Fruit fly (Drosophila melanogaster) whole organism, embryonic: ENCODE data around the gene CG10470.

Experiments used
- BtbVII ChIP-seq: fragments of 200-800 bp; sonication (Bioruptor generic); optimal IDR thresholded peaks from 3 replicates; lab custom pipeline; 2017; ENCODE audit warnings: missing biosample characterization, mild to moderate bottlenecking, missing genetic modification characterization
- Bteb2 ChIP-seq: fragments of 200-800 bp; sonication (Bioruptor generic); optimal IDR thresholded peaks from 2 replicates; lab custom pipeline; 2016; ENCODE audit warnings: missing biosample characterization, missing genetic modification characterization
- CG10431 ChIP-seq: fragments of 200-800 bp; sonication (Bioruptor generic); optimal IDR thresholded peaks from 3 replicates; lab custom pipeline; 2018; ENCODE audit warnings: missing biosample characterization, mild to moderate bottlenecking, missing genetic modification characterization
- CG10543 ChIP-seq: fragments of 200-800 bp; sonication (Bioruptor generic); optimal IDR thresholded peaks from 3 replicates; lab custom pipeline; 2017; ENCODE audit warnings: missing biosample characterization, mild to moderate bottlenecking, missing genetic modification characterization, moderate library complexity
- CG12942 ChIP-seq: fragments of 200-800 bp; sonication (Bioruptor generic); optimal IDR thresholded peaks from 3 replicates; lab custom pipeline; 2016; ENCODE audit warnings: missing biosample characterization, missing genetic modification characterization
- CG14965 ChIP-seq: fragments of 200-800 bp; sonication (Bioruptor generic); optimal IDR thresholded peaks from 2 replicates; lab custom pipeline; 2016; ENCODE audit warnings: missing biosample characterization, missing genetic modification characterization, borderline replicate concordance
- CG15479 ChIP-seq: fragments of 200-800 bp; sonication (Bioruptor generic); optimal IDR thresholded peaks from 3 replicates; lab custom pipeline; 2019; ENCODE audit warnings: missing biosample characterization, mild to moderate bottlenecking, missing genetic modification characterization, moderate library complexity
- CG34224 ChIP-seq: fragments of 200-800 bp; sonication (Bioruptor generic); IDR thresholded peaks from 3 replicates; pipeline ENCODE4 v1.3.6; 2022; ENCODE audit warnings: missing biosample characterization, missing genetic modification characterization; ENCODE audit not compliant: partially characterized antibody
- CG34376 ChIP-seq: fragments of 200-800 bp; sonication (Bioruptor generic); optimal IDR thresholded peaks from 2 replicates; lab custom pipeline; 2018; ENCODE audit warnings: missing biosample characterization, mild to moderate bottlenecking, missing genetic modification characterization
- CG7271 ChIP-seq: fragments of 200-800 bp; sonication (Bioruptor generic); optimal IDR thresholded peaks from 2 replicates; lab custom pipeline; 2018; ENCODE audit warnings: missing biosample characterization, mild to moderate bottlenecking, missing genetic modification characterization, moderate library complexity
- CG8924 ChIP-seq: fragments of 200-800 bp; optimal IDR thresholded peaks from 3 replicates; lab custom pipeline; 2019; ENCODE audit warnings: missing biosample characterization, mild to moderate bottlenecking, missing genetic modification characterization, moderate library complexity
- Dll ChIP-seq: fragments of 200-800 bp; sonication (Bioruptor generic); IDR thresholded peaks from 4 replicates; pipeline ENCODE4 v1.3.6; 2022; ENCODE audit warnings: missing biosample characterization, missing genetic modification characterization; ENCODE audit not compliant: partially characterized antibody
- GATAe ChIP-seq: fragments of 200-800 bp; sonication (Bioruptor generic); conservative IDR thresholded peaks from 2 replicates; pipeline ENCODE4 v1.3.6; 2022; ENCODE audit warnings: missing biosample characterization, missing genetic modification characterization
- Lim3 ChIP-seq: fragments of 200-800 bp; sonication (Bioruptor generic); IDR thresholded peaks from 2 replicates; pipeline ENCODE4 v1.3.6; 2022; ENCODE audit warnings: missing biosample characterization, missing genetic modification characterization
- Med ChIP-seq: fragments of 200-800 bp; sonication (Bioruptor generic); peaks from one replicate; lab custom pipeline; 2016; ENCODE audit warnings: missing biosample characterization, missing genetic modification characterization, mild to moderate bottlenecking, inconsistent platforms, moderate library complexity
- NC2β ChIP-seq: fragments of 200-800 bp; sonication (Bioruptor generic); optimal IDR thresholded peaks from 2 replicates; lab custom pipeline; 2016; ENCODE audit warnings: missing biosample characterization, missing genetic modification characterization
- Nf-YC ChIP-seq: fragments of 200-800 bp; optimal IDR thresholded peaks from 3 replicates; lab custom pipeline; 2019; ENCODE audit warnings: missing biosample characterization, mild to moderate bottlenecking, missing genetic modification characterization, moderate library complexity
- caup ChIP-seq: fragments of 200-800 bp; sonication (Bioruptor generic); optimal IDR thresholded peaks from 3 replicates; lab custom pipeline; 2017; ENCODE audit warnings: missing biosample characterization, mild to moderate bottlenecking, missing genetic modification characterization, moderate library complexity; ENCODE audit not compliant: severe bottlenecking
- exex ChIP-seq: fragments of 200-800 bp; sonication (Bioruptor generic); optimal IDR thresholded peaks from 4 replicates; lab custom pipeline; 2018; ENCODE audit warnings: missing biosample characterization, mild to moderate bottlenecking, missing genetic modification characterization, moderate library complexity
- grn ChIP-seq: fragments of 200-800 bp; sonication (Bioruptor generic); optimal IDR thresholded peaks from 3 replicates; lab custom pipeline; 2017; ENCODE audit warnings: missing biosample characterization, missing genetic modification characterization
- lab ChIP-seq: fragments of 200-800 bp; sonication (Bioruptor generic); optimal IDR thresholded peaks from 3 replicates; lab custom pipeline; 2017; ENCODE audit warnings: missing biosample characterization, missing genetic modification characterization, mild to moderate bottlenecking, moderate library complexity, missing genetic modification reagents
- mirr ChIP-seq: fragments of 200-800 bp; sonication (Bioruptor generic); optimal IDR thresholded peaks from 3 replicates; lab custom pipeline; 2018; ENCODE audit warnings: missing biosample characterization, mild to moderate bottlenecking, missing genetic modification characterization
- odd ChIP-seq: fragments of 200-800 bp; sonication (Bioruptor generic); optimal IDR thresholded peaks from 2 replicates; lab custom pipeline; 2017; ENCODE audit warnings: missing biosample characterization, mild to moderate bottlenecking, missing genetic modification characterization
- pan ChIP-seq, 4 experiments: fragments of >200 bp in 3 of 4; fragments of 200-800 bp in 1 of 4; sonication (Bioruptor generic) in 1 of 4; optimal IDR thresholded peaks in 3 of 4; IDR thresholded peaks in 1 of 4; 2 replicates each; pipeline versions ENCODE4 v1.3.6 to Lab custom; 2017 to 2022; ENCODE audit warnings: missing biosample characterization in 2 of 4, missing genetic modification characterization in 2 of 4, mixed read lengths in 1 of 4
- pb ChIP-seq: fragments of 200-800 bp; sonication (Bioruptor generic); optimal IDR thresholded peaks from 3 replicates; lab custom pipeline; 2016; ENCODE audit warnings: missing biosample characterization, missing genetic modification characterization
- sens-2 ChIP-seq: fragments of 200-800 bp; sonication (Bioruptor generic); IDR thresholded peaks from 2 replicates; pipeline ENCODE4 v1.3.6; 2022; ENCODE audit warnings: missing biosample characterization, missing genetic modification characterization
- sna ChIP-seq: fragments of 200-800 bp; sonication (Bioruptor generic); IDR thresholded peaks from 2 replicates; pipeline ENCODE4 v1.3.6; 2022; ENCODE audit warnings: missing biosample characterization, missing genetic modification characterization; ENCODE audit not compliant: partially characterized antibody
- stc ChIP-seq: fragments of 200-800 bp; sonication (Bioruptor generic); IDR thresholded peaks from 2 replicates; pipeline ENCODE4 v1.3.6; 2022; ENCODE audit warnings: missing biosample characterization, missing genetic modification characterization
- sug ChIP-seq: fragments of 200-800 bp; optimal IDR thresholded peaks from 2 replicates; lab custom pipeline; 2019; ENCODE audit warnings: missing biosample characterization, mild to moderate bottlenecking, missing genetic modification characterization, moderate library complexity
- vnd ChIP-seq: fragments of 200-800 bp; sonication (Bioruptor generic); IDR thresholded peaks from 3 replicates; pipeline ENCODE4 v1.3.6; 2022; ENCODE audit warnings: missing biosample characterization, missing genetic modification characterization; ENCODE audit not compliant: partially characterized antibody
- zf30C ChIP-seq: fragments of 200-800 bp; sonication (Bioruptor generic); optimal IDR thresholded peaks from 3 replicates; lab custom pipeline; 2018; ENCODE audit warnings: missing biosample characterization, mild to moderate bottlenecking, missing genetic modification characterization

Gene CG10470

DNA sequence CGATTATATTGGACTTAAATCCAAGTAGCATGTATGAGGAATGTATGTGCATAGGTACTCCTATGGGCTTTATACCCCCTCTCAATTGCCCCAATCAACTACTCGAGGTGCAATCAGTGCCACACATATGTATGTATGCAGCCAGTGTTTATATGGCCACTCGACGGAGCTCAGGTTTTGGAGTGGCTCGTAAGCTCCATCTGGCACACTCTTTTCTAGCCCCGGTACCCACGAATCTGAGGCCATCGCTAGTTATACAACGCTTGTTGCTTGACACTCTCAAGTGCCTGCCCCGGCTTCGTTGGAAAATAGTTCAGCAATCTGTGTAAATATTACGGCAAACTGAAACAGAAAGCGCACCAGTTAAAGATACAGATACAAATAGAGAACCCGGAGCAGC lies 47.5 kb downstream of the CG10470 start (continued):
- TF ChIP-seq pan (optimal IDR thresholded peaks at IDR 0.05; lab: Kevin White, UChicago) (no peak), pan (GFP tag; optimal IDR thresholded peaks at IDR 0.05 in 1 of 2, IDR thresholded peaks at IDR 0.05 in 1 of 2) (no peak), zf30C (GFP tag; lab: Kevin White, UChicago) (no peak), pb (no peak), CG8924 (tag; lab: Kevin White, UChicago) (no peak), sens-2 (GFP tag; lab: Robert Waterston, UW) (peak; percentile 71), CG10543 (GFP tag; lab: Kevin White, UChicago) (no peak)

DNA sequence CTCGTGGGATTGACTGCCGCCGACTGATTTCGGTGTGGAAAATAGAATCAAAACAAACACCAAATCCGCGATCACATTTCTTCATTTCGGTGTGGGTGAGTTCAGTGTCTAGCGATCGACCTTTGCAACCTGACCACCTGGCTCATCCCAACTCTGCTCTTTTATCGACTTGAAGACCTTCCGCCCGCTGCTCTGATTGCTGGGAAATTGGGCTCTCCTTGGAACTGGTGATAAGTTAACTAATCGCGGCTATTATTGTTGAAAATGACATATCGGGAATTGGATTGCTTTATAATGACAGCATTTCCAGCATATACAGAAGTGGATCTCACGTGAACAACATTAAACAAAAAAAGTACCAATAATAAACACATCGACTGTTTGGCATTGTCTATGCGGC lies 48.5 kb downstream of the CG10470 start:
- TF ChIP-seq mirr (GFP tag; lab: Kevin White, UChicago) (peak; percentile 89), grn (peak; percentile 74), sug (tag; lab: Kevin White, UChicago) (peak; percentile 49), CG34376 (GFP tag; lab: Kevin White, UChicago) (peak; percentile 71), GATAe (peak; percentile 29; the same call in 1 of the 2 replicates), vnd (GFP tag; lab: Robert Waterston, UW) (0 out of 3 replicates have a peak, but pooled peaks have one; percentile 33), Nf-YC (tag; lab: Kevin White, UChicago) (peak; percentile 3), CG14965 (GFP tag; lab: Kevin White, UChicago) (no peak), exex (tag; lab: Kevin White, UChicago) (peak; percentile 99), sna (no peak)

DNA sequence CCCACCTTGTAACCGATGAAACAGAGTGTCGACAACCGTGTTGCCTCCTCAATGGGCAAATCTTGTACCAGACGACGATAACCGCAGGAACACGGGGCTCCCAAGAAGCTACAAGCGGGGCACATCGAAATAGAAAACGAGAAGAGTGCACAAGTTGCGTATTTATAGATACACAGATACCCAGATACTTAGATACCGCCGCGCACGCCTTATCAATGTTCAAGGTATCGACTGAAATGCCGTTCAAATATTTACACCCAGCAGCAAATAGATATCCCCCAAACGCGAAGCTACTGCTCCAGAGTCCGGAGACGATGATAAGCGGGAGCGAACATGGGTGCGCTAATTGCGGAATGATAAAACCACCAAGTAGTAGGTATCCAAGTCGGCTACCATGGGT lies 49.8 kb downstream of the CG10470 start:
- TF ChIP-seq Lim3 (GFP tag; lab: Robert Waterston, UW) (peak; percentile 82; the same call in 1 of the 2 replicates), Dll (no peak), stc (no peak), CG10431 (GFP tag; lab: Kevin White, UChicago) (no peak), mirr (GFP tag; lab: Kevin White, UChicago) (peak; percentile 80), BtbVII (no peak), lab (GFP tag; lab: Kevin White, UChicago) (peak; percentile 2), CG34224 (no peak), Med (GFP tag; lab: Kevin White, UChicago) (peak; percentile 68), odd (peak; percentile 13), grn (peak; percentile 52), CG12942 (GFP tag; lab: Kevin White, UChicago) (no peak), NC2β (GFP tag; lab: Kevin White, UChicago) (no peak), caup (GFP tag; lab: Kevin White, UChicago) (peak; percentile 70), exex (tag; lab: Kevin White, UChicago) (peak; percentile 48), CG7271 (tag; lab: Kevin White, UChicago) (no peak), CG15479 (GFP tag; lab: Kevin White, UChicago) (peak; percentile 46), Bteb2 (GFP tag; lab: Kevin White, UChicago) (no peak)
- TF ChIP-seq, all 482 proteins: peak for 9
